Worm (Caenorhabditis elegans) whole organism, early embryonic: Measurements from ENCODE around the gene srt-30.
A peak's percentile ranks its signal among the peaks of the same experiment; 100 is the strongest.

Source experiments
- B0310.2 ChIP-seq: sonication (generic microtip); optimal IDR thresholded peaks from 2 replicates; lab custom pipeline; 2016; ENCODE audit warnings: mild to moderate bottlenecking, missing genetic modification characterization, missing compliant biosample characterization
- F13C5.2 ChIP-seq: sonication (generic microtip); optimal IDR thresholded peaks from 2 replicates; lab custom pipeline; 2017; ENCODE audit warnings: mild to moderate bottlenecking, missing genetic modification characterization, inconsistent platforms, missing compliant biosample characterization
- aly-1 ChIP-seq: sonication (generic microtip); optimal IDR thresholded peaks from 2 replicates; lab custom pipeline; 2016; ENCODE audit warnings: missing genetic modification characterization, missing compliant biosample characterization
- ama-1 ChIP-seq: fragments of 150-350 bp; optimal IDR thresholded peaks from 2 replicates; lab custom pipeline; 2014
- ceh-13 ChIP-seq: fragments of 200-800 bp; sonication (Bioruptor generic); optimal IDR thresholded peaks from 2 replicates; lab custom pipeline; 2018; ENCODE audit warnings: mild to moderate bottlenecking, missing genetic modification characterization, missing compliant biosample characterization
- ceh-36 ChIP-seq: sonication (generic microtip); optimal IDR thresholded peaks from 2 replicates; lab custom pipeline; 2016; ENCODE audit warnings: missing genetic modification characterization, inconsistent platforms, missing compliant biosample characterization
- ets-7 ChIP-seq: sonication (generic microtip); optimal IDR thresholded peaks from 2 replicates; lab custom pipeline; 2016; ENCODE audit warnings: missing genotype, missing genetic modification characterization, missing compliant biosample characterization
- flt-1 ChIP-seq: fragments of 200-800 bp; sonication (Bioruptor generic); IDR thresholded peaks from 2 replicates; pipeline ENCODE4 v1.3.6; 2022; ENCODE audit warnings: missing genetic modification characterization, missing compliant biosample characterization
- hmbx-1 ChIP-seq: sonication (generic microtip); optimal IDR thresholded peaks from 2 replicates; lab custom pipeline; 2016; ENCODE audit warnings: mild to moderate bottlenecking, missing genetic modification characterization, missing compliant biosample characterization
- hmg-4 ChIP-seq: fragments of 200-800 bp; sonication (Bioruptor generic); optimal IDR thresholded peaks from 2 replicates; lab custom pipeline; 2018; ENCODE audit warnings: mild to moderate bottlenecking, missing genetic modification characterization, missing compliant biosample characterization
- hnd-1 ChIP-seq: sonication (generic microtip); optimal IDR thresholded peaks from 2 replicates; lab custom pipeline; 2016; ENCODE audit warnings: missing genetic modification characterization, missing compliant biosample characterization
- pes-1 ChIP-seq: fragments of 200-800 bp; sonication (Bioruptor generic); IDR thresholded peaks from 2 replicates; pipeline ENCODE4 v1.3.6; 2022; ENCODE audit warnings: missing genetic modification reagents, missing genetic modification characterization, missing compliant biosample characterization
- scrt-1 ChIP-seq: fragments of 200-800 bp; sonication (Bioruptor generic); IDR thresholded peaks from 2 replicates; pipeline ENCODE4 v1.3.6; 2022; ENCODE audit warnings: missing genetic modification characterization, missing compliant biosample characterization
- sea-1 ChIP-seq: fragments of 200-800 bp; sonication (Bioruptor generic); conservative IDR thresholded peaks from 2 replicates; pipeline ENCODE4 v1.3.6; 2022; ENCODE audit warnings: missing genetic modification characterization, missing compliant biosample characterization
- tbx-11 ChIP-seq: fragments of 200-800 bp; sonication (Bioruptor generic); IDR thresholded peaks from 2 replicates; pipeline ENCODE4 v1.3.6; 2022; ENCODE audit warnings: missing genetic modification characterization, missing compliant biosample characterization
- tbx-37 ChIP-seq: fragments of 200-800 bp; sonication (Bioruptor generic); conservative IDR thresholded peaks from 2 replicates; pipeline ENCODE4 v1.3.6; 2022; ENCODE audit warnings: missing genetic modification reagents, missing genetic modification characterization, missing compliant biosample characterization
- tra-4 ChIP-seq: sonication (generic microtip); optimal IDR thresholded peaks from 2 replicates; lab custom pipeline; 2017; ENCODE audit warnings: missing genetic modification characterization, missing compliant biosample characterization

srt-30 gene

DNA sequence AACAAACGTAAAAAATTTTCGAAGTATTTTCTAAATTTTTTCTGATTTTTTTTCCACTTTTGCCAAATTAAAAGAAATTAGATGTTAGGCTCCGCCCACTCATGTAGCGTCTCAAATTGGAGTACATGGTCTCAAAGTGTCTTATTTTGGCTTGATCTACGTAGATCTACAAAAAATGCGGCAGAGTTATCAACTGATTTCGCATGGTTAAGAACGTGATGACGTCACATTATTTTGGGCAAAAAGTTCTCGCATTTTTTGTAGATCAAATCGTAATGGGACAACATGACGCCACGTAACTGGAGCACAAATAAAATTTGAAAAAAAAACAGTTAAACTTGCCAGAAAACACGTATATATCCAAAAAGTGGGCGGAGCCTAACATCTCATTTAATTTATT, 38.4 kb downstream of the srt-30 start:
- TF ChIP-seq ceh-36: no peak

- TF ChIP-seq aly-1 (tag; lab: Kevin White, UChicago) (no peak), B0310.2 (tag; lab: Kevin White, UChicago) (no peak), ceh-36 (no peak), pes-1 (GFP tag; lab: Robert Waterston, UW) (no peak), tbx-37 (GFP tag; lab: Robert Waterston, UW) (no peak), flt-1 (no peak), hmg-4 (GFP tag; lab: Kevin White, UChicago) (no peak), sea-1 (no peak), ceh-13 (GFP tag; lab: Kevin White, UChicago) (no peak), ama-1 (lab: Kevin White, UChicago) (no peak), tra-4 (tag; lab: Kevin White, UChicago) (no peak), tbx-11 (no peak), ets-7 (no peak), F13C5.2 (tag; lab: Kevin White, UChicago) (no peak), hnd-1 (tag; lab: Kevin White, UChicago) (no peak), hmbx-1 (tag; lab: Kevin White, UChicago) (no peak)
Observed at ce11 chrV:3760839-3761238, 39.4 kb downstream of the srt-30 start, which contains the start of gene oac-55. Gene oac-55 (plus strand): TSS chrV:3761139.

DNA sequence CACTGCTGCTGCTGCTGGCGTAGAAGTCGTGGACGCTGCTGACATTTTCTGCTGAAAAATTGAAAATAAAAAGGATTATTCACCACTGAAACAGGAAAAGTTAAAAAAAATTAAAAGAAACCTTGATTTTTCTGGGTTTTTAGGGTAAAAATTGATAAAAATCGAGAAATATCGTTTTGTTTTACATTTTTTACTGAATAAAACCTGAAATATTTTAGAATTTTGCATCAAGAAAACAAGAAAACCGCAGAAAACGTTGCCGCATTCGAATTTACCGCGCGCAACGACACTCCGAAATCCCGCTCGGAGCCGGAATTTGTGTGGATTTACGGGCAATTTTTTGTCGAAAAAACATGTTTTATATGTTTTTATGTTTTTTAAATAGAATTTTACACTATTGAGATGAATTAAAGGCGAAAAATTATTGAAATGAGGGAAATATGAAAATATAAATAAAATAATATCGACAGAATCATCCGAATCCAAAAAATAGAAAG, 40.8 kb downstream of the srt-30 start, which contains the start of gene chk-1:
TSS of gene chk-1 (minus strand) at position 51 of the 497 bp plus-strand sequence.
- TF ChIP-seq F13C5.2 (tag; lab: Kevin White, UChicago) (peak; percentile 14), ceh-13 (GFP tag; lab: Kevin White, UChicago) (no peak)

- TF ChIP-seq flt-1 (no peak), ets-7 (no peak), B0310.2 (tag; lab: Kevin White, UChicago) (no peak), ama-1 (lab: Kevin White, UChicago) (no peak), scrt-1 (GFP tag; lab: Robert Waterston, UW) (no peak), tra-4 (tag; lab: Kevin White, UChicago) (no peak), hmbx-1 (tag; lab: Kevin White, UChicago) (no peak)
Observed at ce11 chrV:3756887-3757286, 43.4 kb downstream of the srt-30 start, which contains the start of gene gid-7. Gene gid-7 (minus strand): TSS chrV:3757074.

ce11 chrV:3750328-3750727, 50.0 kb downstream of the srt-30 start:
- TF ChIP-seq tbx-11 (no peak), hnd-1 (tag; lab: Kevin White, UChicago) (no peak), ceh-36 (no peak), scrt-1 (GFP tag; lab: Robert Waterston, UW) (no peak), tbx-37 (GFP tag; lab: Robert Waterston, UW) (no peak), ceh-13 (GFP tag; lab: Kevin White, UChicago) (no peak), aly-1 (tag; lab: Kevin White, UChicago) (no peak)
